Worm (Caenorhabditis elegans) whole organism, midembryonic: ENCODE measurements around the gene F07A11.4.

Source experiments
- T22C8.4 ChIP-seq: fragments of 200-800 bp; sonication (Bioruptor generic); IDR thresholded peaks from 2 replicates; pipeline ENCODE4 v1.3.6; 2022; ENCODE audit warnings: missing genetic modification characterization, missing compliant biosample characterization
- cog-1 ChIP-seq: sonication (generic microtip); optimal IDR thresholded peaks from 2 replicates; lab custom pipeline; 2016; ENCODE audit warnings: missing genetic modification characterization, missing compliant biosample characterization
- flt-1 ChIP-seq: fragments of 200-800 bp; sonication (Bioruptor generic); IDR thresholded peaks from 2 replicates; pipeline ENCODE4 v1.3.6; 2022; ENCODE audit warnings: missing genetic modification characterization, missing compliant biosample characterization
- ztf-23 ChIP-seq: fragments of 200-800 bp; sonication (Bioruptor generic); IDR thresholded peaks from 2 replicates; pipeline ENCODE4 v1.3.6; 2022; ENCODE audit warnings: missing genetic modification reagents, missing genetic modification characterization, missing compliant biosample characterization

DNA sequence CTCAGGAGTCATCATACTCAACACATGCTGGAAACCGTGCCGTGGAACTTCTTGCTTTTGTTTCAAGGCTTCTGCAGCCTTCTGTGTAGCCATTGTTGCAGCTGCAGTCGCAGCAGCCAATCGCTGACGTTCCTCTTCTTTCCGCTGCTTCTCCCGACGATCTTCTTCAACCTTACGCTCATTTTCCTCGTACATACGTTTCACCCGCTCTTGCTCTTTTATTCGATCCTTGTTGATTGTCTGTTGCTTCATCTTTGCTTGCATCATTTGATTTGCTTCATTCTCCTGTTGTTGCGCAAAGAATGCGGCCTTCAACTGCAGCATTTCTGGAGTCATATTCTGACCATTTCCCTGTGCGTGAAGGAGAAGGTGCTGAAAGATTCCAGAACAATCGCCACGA, 21.8 kb downstream of the F07A11.4 start:
- TF ChIP-seq cog-1 (tag; lab: Kevin White, UChicago) (no peak), T22C8.4 (GFP tag; lab: Robert Waterston, UW) (no peak), flt-1 (GFP tag; lab: Robert Waterston, UW) (no peak), ztf-23 (GFP tag; lab: Robert Waterston, UW) (no peak)
